Fruit fly (Drosophila melanogaster) whole organism, embryonic: ENCODE results near the gene pim.
A peak's percentile ranks its signal among the peaks of the same experiment; 100 is the strongest.

ENCODE experiments used
- Aef1 ChIP-seq: fragments of 200-800 bp; sonication (Bioruptor generic); IDR thresholded peaks from 3 replicates; pipeline ENCODE4 v1.3.6; 2022; ENCODE audit warnings: missing biosample characterization, missing genetic modification characterization
- Asciz ChIP-seq: fragments of 200-800 bp; sonication (Bioruptor generic); optimal IDR thresholded peaks from 2 replicates; lab custom pipeline; 2017; ENCODE audit warnings: missing biosample characterization, mild to moderate bottlenecking, missing genetic modification characterization, missing genetic modification reagents
- BtbVII ChIP-seq: fragments of 200-800 bp; sonication (Bioruptor generic); optimal IDR thresholded peaks from 3 replicates; lab custom pipeline; 2017; ENCODE audit warnings: missing biosample characterization, mild to moderate bottlenecking, missing genetic modification characterization
- CG10321 ChIP-seq: fragments of 200-800 bp; sonication (Bioruptor generic); IDR thresholded peaks from 2 replicates; pipeline ENCODE4 v1.3.6; 2022; ENCODE audit warnings: missing biosample characterization, missing genetic modification characterization
- CG10543 ChIP-seq: fragments of 200-800 bp; sonication (Bioruptor generic); optimal IDR thresholded peaks from 3 replicates; lab custom pipeline; 2017; ENCODE audit warnings: missing biosample characterization, mild to moderate bottlenecking, missing genetic modification characterization, moderate library complexity
- CG11247 ChIP-seq: fragments of 200-800 bp; sonication (Bioruptor generic); IDR thresholded peaks from 2 replicates; pipeline ENCODE4 v1.3.6; 2022; ENCODE audit warnings: missing biosample characterization, missing genetic modification characterization
- CG12299 ChIP-seq: fragments of 200-800 bp; sonication (Bioruptor generic); optimal IDR thresholded peaks from 2 replicates; lab custom pipeline; 2018; ENCODE audit warnings: missing biosample characterization, mild to moderate bottlenecking, missing genetic modification characterization
- CG14441 ChIP-seq: fragments of 200-800 bp; sonication (Bioruptor generic); IDR thresholded peaks from 2 replicates; pipeline ENCODE4 v1.3.6; 2022; ENCODE audit warnings: missing biosample characterization, missing genetic modification characterization
- CG14667 ChIP-seq: fragments of 200-800 bp; sonication (Bioruptor generic); IDR thresholded peaks from 2 replicates; pipeline ENCODE4 v1.3.6; 2022; ENCODE audit warnings: missing biosample characterization, missing genetic modification characterization
- CG15073 ChIP-seq: fragments of 200-800 bp; sonication (Bioruptor generic); optimal IDR thresholded peaks from 2 replicates; lab custom pipeline; 2016; ENCODE audit warnings: missing biosample characterization, missing genetic modification characterization
- CG1602 ChIP-seq: fragments of 200-800 bp; sonication (Bioruptor generic); optimal IDR thresholded peaks from 3 replicates; lab custom pipeline; 2016; ENCODE audit warnings: missing biosample characterization, missing genetic modification characterization
- CG17802 ChIP-seq: fragments of 200-800 bp; sonication (Bioruptor generic); optimal IDR thresholded peaks from 2 replicates; lab custom pipeline; 2018; ENCODE audit warnings: missing biosample characterization, mild to moderate bottlenecking, missing genetic modification characterization, moderate library complexity
- CG17829 ChIP-seq: fragments of 200-800 bp; optimal IDR thresholded peaks from 2 replicates; lab custom pipeline; 2019; ENCODE audit warnings: missing biosample characterization, mild to moderate bottlenecking, missing genetic modification characterization, moderate library complexity
- CG1792 ChIP-seq: fragments of 200-800 bp; sonication (Bioruptor generic); optimal IDR thresholded peaks from 2 replicates; lab custom pipeline; 2016; ENCODE audit warnings: missing biosample characterization, missing genetic modification characterization
- CG2678 ChIP-seq: fragments of 200-800 bp; sonication (Bioruptor generic); optimal IDR thresholded peaks from 3 replicates; lab custom pipeline; 2019; ENCODE audit warnings: missing biosample characterization, mild to moderate bottlenecking, missing genetic modification characterization, moderate library complexity
- CG30431 ChIP-seq: fragments of 200-800 bp; sonication (Bioruptor generic); optimal IDR thresholded peaks from 2 replicates; lab custom pipeline; 2017; ENCODE audit warnings: missing biosample characterization, missing genetic modification characterization
- CG31224 ChIP-seq: fragments of 200-800 bp; sonication (Bioruptor generic); IDR thresholded peaks from 2 replicates; pipeline ENCODE4 v1.3.6; 2022; ENCODE audit warnings: missing biosample characterization, missing genetic modification characterization
- CG32532 ChIP-seq: fragments of 200-800 bp; sonication (Bioruptor generic); IDR thresholded peaks from 2 replicates; pipeline ENCODE4 v1.3.6; 2022; ENCODE audit warnings: missing biosample characterization, missing genetic modification characterization
- CG4820 ChIP-seq: fragments of 200-800 bp; sonication (Bioruptor generic); optimal IDR thresholded peaks from 3 replicates; lab custom pipeline; 2016; ENCODE audit warnings: missing biosample characterization, missing genetic modification characterization
- CG5245 ChIP-seq: fragments of 200-800 bp; sonication (Bioruptor generic); optimal IDR thresholded peaks from 3 replicates; lab custom pipeline; 2016; ENCODE audit warnings: missing biosample characterization, missing genetic modification characterization
- CG5953 ChIP-seq: fragments of 200-800 bp; sonication (Bioruptor generic); IDR thresholded peaks from 2 replicates; pipeline ENCODE4 v1.3.6; 2022; ENCODE audit warnings: missing biosample characterization, missing genetic modification characterization
- CG6813 ChIP-seq: fragments of 200-800 bp; sonication (Bioruptor generic); optimal IDR thresholded peaks from 2 replicates; lab custom pipeline; 2017; ENCODE audit warnings: missing biosample characterization, missing genetic modification characterization, mild to moderate bottlenecking, moderate library complexity, missing genetic modification reagents
- CG7271 ChIP-seq: fragments of 200-800 bp; sonication (Bioruptor generic); optimal IDR thresholded peaks from 2 replicates; lab custom pipeline; 2018; ENCODE audit warnings: missing biosample characterization, mild to moderate bottlenecking, missing genetic modification characterization, moderate library complexity
- CG9932 ChIP-seq: fragments of 200-800 bp; sonication (Bioruptor generic); IDR thresholded peaks from 2 replicates; pipeline ENCODE4 v1.3.6; 2022; ENCODE audit warnings: missing biosample characterization, missing genetic modification characterization
- CHES-1-like ChIP-seq: fragments of 200-800 bp; sonication (Bioruptor generic); optimal IDR thresholded peaks from 2 replicates; lab custom pipeline; 2016; ENCODE audit warnings: missing biosample characterization, missing genetic modification characterization
- Dbx ChIP-seq: fragments of 200-800 bp; sonication (Bioruptor generic); IDR thresholded peaks from 3 replicates; pipeline ENCODE4 v1.3.6; 2022; ENCODE audit warnings: missing biosample characterization, missing genetic modification characterization
- Drgx ChIP-seq: fragments of 200-800 bp; sonication (Bioruptor generic); IDR thresholded peaks from 2 replicates; pipeline ENCODE4 v1.3.6; 2022; ENCODE audit warnings: missing biosample characterization, missing genetic modification characterization
- E2f1 ChIP-seq: fragments of 200-800 bp; sonication (Bioruptor generic); IDR thresholded peaks from 2 replicates; pipeline ENCODE4 v1.3.6; 2022; ENCODE audit warnings: missing biosample characterization, missing genetic modification characterization
- Gug ChIP-seq: fragments of 200-800 bp; sonication (Bioruptor generic); IDR thresholded peaks from 4 replicates; pipeline ENCODE4 v1.3.6; 2022; ENCODE audit warnings: missing biosample characterization, missing genetic modification characterization
- Hmx ChIP-seq: fragments of 200-800 bp; sonication (Bioruptor generic); optimal IDR thresholded peaks from 2 replicates; lab custom pipeline; 2016; ENCODE audit warnings: missing biosample characterization, missing genetic modification characterization
- Med ChIP-seq: fragments of 200-800 bp; sonication (Bioruptor generic); peaks from one replicate; lab custom pipeline; 2016; ENCODE audit warnings: missing biosample characterization, missing genetic modification characterization, mild to moderate bottlenecking, inconsistent platforms, moderate library complexity
- Poxn ChIP-seq: fragments of 200-800 bp; sonication (Bioruptor generic); IDR thresholded peaks from 2 replicates; pipeline ENCODE4 v1.3.6; 2022; ENCODE audit warnings: missing biosample characterization, missing genetic modification characterization
- Sry-β ChIP-seq: fragments of 200-800 bp; sonication (Bioruptor generic); optimal IDR thresholded peaks from 2 replicates; lab custom pipeline; 2018; ENCODE audit warnings: missing biosample characterization, mild to moderate bottlenecking, missing genetic modification characterization, moderate library complexity
- ab ChIP-seq: fragments of 200-800 bp; sonication (Bioruptor generic); optimal IDR thresholded peaks from 2 replicates; lab custom pipeline; 2016; ENCODE audit warnings: missing biosample characterization, missing genetic modification characterization
- abd-A ChIP-seq: fragments of 200-800 bp; sonication (Bioruptor generic); optimal IDR thresholded peaks from 3 replicates; lab custom pipeline; 2019; ENCODE audit warnings: missing biosample characterization, mild to moderate bottlenecking, missing genetic modification characterization, moderate library complexity
- ara ChIP-seq: fragments of 200-800 bp; sonication (Bioruptor generic); IDR thresholded peaks from 2 replicates; pipeline ENCODE4 v1.3.6; 2022; ENCODE audit warnings: missing biosample characterization, missing genetic modification characterization
- ash1 ChIP-seq: fragments of 200-800 bp; sonication (Bioruptor generic); optimal IDR thresholded peaks from 2 replicates; lab custom pipeline; 2018; ENCODE audit warnings: missing biosample characterization, mild to moderate bottlenecking, missing genetic modification characterization
- chn ChIP-seq: fragments of 200-800 bp; sonication (Bioruptor generic); optimal IDR thresholded peaks from 2 replicates; lab custom pipeline; 2016; ENCODE audit warnings: missing biosample characterization, missing genetic modification characterization
- disco-r ChIP-seq: fragments of 200-800 bp; sonication (Bioruptor generic); optimal IDR thresholded peaks from 2 replicates; lab custom pipeline; 2016; ENCODE audit warnings: missing biosample characterization, missing genetic modification characterization
- fd64A ChIP-seq: fragments of 200-800 bp; sonication (Bioruptor generic); optimal IDR thresholded peaks from 3 replicates; lab custom pipeline; 2018; ENCODE audit warnings: missing biosample characterization, mild to moderate bottlenecking, missing genetic modification characterization
- fru ChIP-seq: fragments of >200 bp; optimal IDR thresholded peaks from 2 replicates; lab custom pipeline; 2017
- gem ChIP-seq: fragments of 200-800 bp; sonication (Bioruptor generic); optimal IDR thresholded peaks from 2 replicates; lab custom pipeline; 2019; ENCODE audit warnings: missing biosample characterization, mild to moderate bottlenecking, missing genetic modification characterization, moderate library complexity
- gfzf ChIP-seq: fragments of 200-800 bp; sonication (Bioruptor generic); optimal IDR thresholded peaks from 2 replicates; lab custom pipeline; 2016; ENCODE audit warnings: missing biosample characterization, mild to moderate bottlenecking, missing genetic modification characterization, moderate library complexity
- jing ChIP-seq: fragments of 200-800 bp; sonication (Bioruptor generic); optimal IDR thresholded peaks from 2 replicates; lab custom pipeline; 2018; ENCODE audit warnings: missing biosample characterization, mild to moderate bottlenecking, missing genetic modification characterization
- org-1 ChIP-seq: fragments of 200-800 bp; sonication (Bioruptor generic); optimal IDR thresholded peaks from 2 replicates; lab custom pipeline; 2017; ENCODE audit warnings: missing biosample characterization, missing genetic modification characterization
- pum ChIP-seq: fragments of 200-800 bp; sonication (Bioruptor generic); optimal IDR thresholded peaks from 2 replicates; lab custom pipeline; 2016; ENCODE audit warnings: missing biosample characterization, missing genetic modification characterization
- pzg ChIP-seq: fragments of 200-800 bp; sonication (Bioruptor generic); optimal IDR thresholded peaks from 3 replicates; lab custom pipeline; 2018; ENCODE audit warnings: missing biosample characterization, mild to moderate bottlenecking, missing genetic modification characterization, moderate library complexity
- so ChIP-seq: fragments of 200-800 bp; sonication (Bioruptor generic); IDR thresholded peaks from 3 replicates; pipeline ENCODE4 v1.3.6; 2022; ENCODE audit warnings: missing biosample characterization, missing genetic modification characterization
- vfl ChIP-seq: fragments of 200-800 bp; sonication (Bioruptor generic); optimal IDR thresholded peaks from 2 replicates; lab custom pipeline; 2016; ENCODE audit warnings: missing biosample characterization, missing genetic modification characterization
- wdn ChIP-seq: fragments of 200-800 bp; sonication (Bioruptor generic); IDR thresholded peaks from 2 replicates; pipeline ENCODE4 v1.3.6; 2022; ENCODE audit warnings: missing biosample characterization, missing genetic modification characterization
- zfh2 ChIP-seq: fragments of 200-800 bp; sonication (Bioruptor generic); optimal IDR thresholded peaks from 2 replicates; lab custom pipeline; 2016; ENCODE audit warnings: missing biosample characterization, missing genetic modification characterization

The pim gene

dm6 chr2L:10381890-10382450, 19.2 kb downstream of the pim start, which contains the start of gene CG5096 (continued):
- peak; percentile 59; the same call in 1 of the 2 replicates for TF ChIP-seq CG10321 (GFP tag; lab: Robert Waterston, UW)
- TF ChIP-seq CG17802: peak; percentile 45
- TF ChIP-seq CG14441 (GFP tag; lab: Robert Waterston, UW): peak; percentile 92
- peak; percentile 53 for TF ChIP-seq pum (GFP tag; lab: Kevin White, UChicago)
- TF ChIP-seq CG17829 (tag; lab: Kevin White, UChicago): peak; percentile 88
- peak; percentile 10 for TF ChIP-seq pzg (GFP tag; lab: Kevin White, UChicago)
- TF ChIP-seq BtbVII: peak; percentile 90
- TF ChIP-seq CG14667 (GFP tag; lab: Robert Waterston, UW): no peak; the same call in 1 of the 2 replicates
- TF ChIP-seq ash1: peak; percentile 82
- TF ChIP-seq jing: peak; percentile 55
- no peak for TF ChIP-seq fru (lab: Kevin White, UChicago)
- TF ChIP-seq CG9932 (GFP tag; lab: Robert Waterston, UW): peak; percentile 81
- peak; percentile 67 for TF ChIP-seq CG4820 (GFP tag; lab: Kevin White, UChicago)
- TF ChIP-seq chn (GFP tag; lab: Kevin White, UChicago): peak; percentile 55
- TF ChIP-seq gem (tag; lab: Kevin White, UChicago): peak; percentile 93
- peak; percentile 94 for TF ChIP-seq Dbx (GFP tag; lab: Robert Waterston, UW)
- TF ChIP-seq CG2678 (tag; lab: Kevin White, UChicago): peak; percentile 97
- no peak for TF ChIP-seq ab (GFP tag; lab: Kevin White, UChicago)
- TF ChIP-seq zfh2 (GFP tag; lab: Kevin White, UChicago): peak; percentile 67
- peak; percentile 72; the same call in 1 of the 2 replicates for TF ChIP-seq CG31224
- TF ChIP-seq CG5245 (GFP tag; lab: Kevin White, UChicago): peak; percentile 66
- TF ChIP-seq org-1 (GFP tag; lab: Kevin White, UChicago): peak; percentile 78
- TF ChIP-seq CG32532 (GFP tag; lab: Robert Waterston, UW): peak; percentile 89
- peak; percentile 45; the same call in 1 of the 2 replicates for TF ChIP-seq Drgx (GFP tag; lab: Robert Waterston, UW)
- TF ChIP-seq CG11247 (GFP tag; lab: Robert Waterston, UW): no peak; the same call in 1 of the 2 replicates
- TF ChIP-seq Sry-β: peak; percentile 22
- peak; percentile 90 for TF ChIP-seq CG12299 (tag; lab: Kevin White, UChicago)
- peak; percentile 52; the same call in 1 of the 2 replicates for TF ChIP-seq Poxn (GFP tag; lab: Robert Waterston, UW)
- peak; percentile 59 for TF ChIP-seq disco-r
- TF ChIP-seq CG7271: no peak
- TF ChIP-seq Med: peak; percentile 97
- TF ChIP-seq Asciz (GFP tag; lab: Kevin White, UChicago): peak; percentile 87
- TF ChIP-seq so (GFP tag; lab: Robert Waterston, UW): peak; percentile 93
- TF ChIP-seq wdn (GFP tag; lab: Robert Waterston, UW): peak; percentile 79
- peak; percentile 69 for TF ChIP-seq Hmx (GFP tag; lab: Kevin White, UChicago)
- TF ChIP-seq fd64A (GFP tag; lab: Kevin White, UChicago): no peak
- TF ChIP-seq Aef1 (GFP tag; lab: Robert Waterston, UW): peak; percentile 88
- TF ChIP-seq CG30431: peak; percentile 52
- TF ChIP-seq gfzf (GFP tag; lab: Kevin White, UChicago): no peak
- no peak for TF ChIP-seq abd-A (tag; lab: Kevin White, UChicago)
- peak; percentile 78 for TF ChIP-seq CG1792 (GFP tag; lab: Kevin White, UChicago)
- peak; percentile 49 for TF ChIP-seq CG10543
- peak; percentile 76 for TF ChIP-seq CG1602 (GFP tag; lab: Kevin White, UChicago)
- TF ChIP-seq CHES-1-like (GFP tag; lab: Kevin White, UChicago): peak; percentile 62
- TF ChIP-seq Gug: no peak
- TF ChIP-seq CG15073 (GFP tag; lab: Kevin White, UChicago): peak; percentile 16
- TF ChIP-seq E2f1 (GFP tag; lab: Robert Waterston, UW): peak; percentile 88
- peak; percentile 87 for TF ChIP-seq CG6813 (GFP tag; lab: Kevin White, UChicago)
- TF ChIP-seq CG5953: peak; percentile 82
- peak; percentile 57 for TF ChIP-seq vfl (GFP tag; lab: Kevin White, UChicago)
- TF ChIP-seq ara (GFP tag; lab: Robert Waterston, UW): peak; percentile 79
